Worm (Caenorhabditis elegans) whole organism, L4 larva: ENCODE measurements around the gene Y58A7A.2.

ENCODE experiments used
- D1046.2 ChIP-seq: fragments of 200-800 bp; sonication (Bioruptor generic); IDR thresholded peaks from 2 replicates; pipeline ENCODE4 v1.3.6; 2022; ENCODE audit warnings: missing genetic modification characterization, missing compliant biosample characterization
- F37D6.2 ChIP-seq: sonication (generic microtip); optimal IDR thresholded peaks from 2 replicates; lab custom pipeline; 2016; ENCODE audit warnings: mild to moderate bottlenecking, missing genetic modification characterization, missing compliant biosample characterization
- R02D3.7 ChIP-seq: fragments of 150-350 bp; sonication (generic microtip); optimal IDR thresholded peaks from 3 replicates; lab custom pipeline; 2014; ENCODE audit warnings: missing biosample characterization, missing genetic modification characterization
- T20F7.1 ChIP-seq: fragments of 200-800 bp; sonication (Bioruptor generic); optimal IDR thresholded peaks from 2 replicates; lab custom pipeline; 2018; ENCODE audit warnings: mild to moderate bottlenecking, missing genetic modification characterization, missing compliant biosample characterization
- aha-1 ChIP-seq: fragments of 150-350 bp; peaks from one replicate; lab custom pipeline; 2014; ENCODE audit warnings: missing biosample characterization, missing genetic modification characterization
- ama-1 ChIP-seq: fragments of 150-350 bp; optimal IDR thresholded peaks from 2 replicates; lab custom pipeline; 2014; ENCODE audit warnings: inconsistent platforms, mixed read lengths
- ceh-44 ChIP-seq: fragments of 200-800 bp; sonication (Bioruptor generic); IDR thresholded peaks from 2 replicates; pipeline ENCODE4 v1.3.6; 2022; ENCODE audit warnings: missing genetic modification reagents, missing genetic modification characterization, missing compliant biosample characterization
- ceh-62 ChIP-seq: sonication (generic microtip); optimal IDR thresholded peaks from 2 replicates; lab custom pipeline; 2017; ENCODE audit warnings: missing biosample characterization, missing genetic modification characterization
- cey-2 ChIP-seq: sonication (generic microtip); optimal IDR thresholded peaks from 3 replicates; lab custom pipeline; 2017; ENCODE audit warnings: missing genetic modification characterization, mild to moderate bottlenecking, missing compliant biosample characterization, antibody characterized with exemption, borderline replicate concordance; ENCODE audit not compliant: insufficient read depth
- daf-16 ChIP-seq, 3 experiments: sonication (generic microtip); optimal IDR thresholded peaks; 2 replicates each; lab custom pipeline; 2016 to 2017; ENCODE audit warnings: missing genetic modification characterization in 3 of 3, missing genetic modification reagents in 3 of 3, mild to moderate bottlenecking in 2 of 3, missing compliant biosample characterization in 2 of 3, missing biosample characterization in 1 of 3, moderate library complexity in 1 of 3
- dmd-6 ChIP-seq: fragments of 200-800 bp; sonication (Bioruptor generic); IDR thresholded peaks from 2 replicates; pipeline ENCODE4 v1.3.6; 2022; ENCODE audit warnings: missing genetic modification reagents, missing genetic modification characterization, missing compliant biosample characterization
- dmd-9 ChIP-seq: fragments of 200-800 bp; sonication (Bioruptor generic); IDR thresholded peaks from 2 replicates; pipeline ENCODE4 v1.3.6; 2022; ENCODE audit warnings: missing genetic modification reagents, missing genetic modification characterization, missing compliant biosample characterization
- dpl-1 ChIP-seq: fragments of 150-350 bp; optimal IDR thresholded peaks from 2 replicates; lab custom pipeline; 2014; ENCODE audit warnings: missing biosample characterization, missing genetic modification reagents, missing genetic modification characterization
- duxl-1 ChIP-seq: sonication (generic microtip); optimal IDR thresholded peaks from 2 replicates; lab custom pipeline; 2016; ENCODE audit warnings: mild to moderate bottlenecking, missing genetic modification characterization, moderate library complexity, missing compliant biosample characterization; ENCODE audit not compliant: poor library complexity
- hif-1 ChIP-seq, 2 experiments: sonication (generic microtip); optimal IDR thresholded peaks; 2 replicates each; lab custom pipeline; 2016 to 2017; ENCODE audit warnings: missing compliant biosample characterization in 2 of 2, missing genetic modification characterization in 2 of 2, missing genetic modification reagents in 2 of 2, missing genotype in 2 of 2, mild to moderate bottlenecking in 1 of 2
- hlh-30 ChIP-seq: sonication (generic microtip); optimal IDR thresholded peaks from 2 replicates; lab custom pipeline; 2017; ENCODE audit warnings: antibody characterized with exemption, mild to moderate bottlenecking, missing genetic modification characterization, missing compliant biosample characterization; ENCODE audit not compliant: insufficient read depth
- lin-29 ChIP-seq: fragments of 200-800 bp; sonication (Bioruptor generic); IDR thresholded peaks from 2 replicates; pipeline ENCODE4 v1.3.6; 2022; ENCODE audit warnings: missing genetic modification reagents, missing genetic modification characterization, missing compliant biosample characterization
- lin-38 ChIP-seq: fragments of 200-800 bp; sonication (Bioruptor generic); IDR thresholded peaks from 2 replicates; pipeline ENCODE4 v1.3.6; 2022; ENCODE audit warnings: missing genetic modification reagents, missing genetic modification characterization, missing compliant biosample characterization
- lir-3 ChIP-seq: sonication (generic microtip); optimal IDR thresholded peaks from 2 replicates; lab custom pipeline; 2016; ENCODE audit warnings: mild to moderate bottlenecking, missing genetic modification characterization, missing compliant biosample characterization
- madf-5 ChIP-seq, 2 experiments: fragments of 200-800 bp; sonication (Bioruptor generic); IDR thresholded peaks; 2 replicates each; pipeline ENCODE4 v1.3.6; 2022; ENCODE audit warnings: missing compliant biosample characterization in 2 of 2, missing genetic modification characterization in 2 of 2
- madf-9 ChIP-seq: fragments of 200-800 bp; sonication (Bioruptor generic); conservative IDR thresholded peaks from 2 replicates; pipeline ENCODE4 v1.3.6; 2022; ENCODE audit warnings: missing genetic modification reagents, missing genetic modification characterization, missing compliant biosample characterization
- mdt-29 ChIP-seq: fragments of 200-800 bp; sonication (Bioruptor generic); IDR thresholded peaks from 2 replicates; pipeline ENCODE4 v1.3.6; 2022; ENCODE audit warnings: missing genetic modification reagents, missing genetic modification characterization, missing compliant biosample characterization
- mes-2 ChIP-seq: sonication (generic microtip); optimal IDR thresholded peaks from 2 replicates; lab custom pipeline; 2016; ENCODE audit warnings: missing genotype, mild to moderate bottlenecking, missing genetic modification characterization, missing compliant biosample characterization; ENCODE audit not compliant: poor library complexity, severe bottlenecking
- mxl-2 ChIP-seq: fragments of 200-800 bp; sonication (Bioruptor generic); conservative IDR thresholded peaks from 2 replicates; pipeline ENCODE4 v1.3.6; 2022; ENCODE audit warnings: missing genetic modification reagents, missing genetic modification characterization, missing compliant biosample characterization
- nhr-25 ChIP-seq: sonication (generic microtip); optimal IDR thresholded peaks from 2 replicates; lab custom pipeline; 2017; ENCODE audit warnings: missing genetic modification characterization, mild to moderate bottlenecking, missing compliant biosample characterization, antibody characterized with exemption, moderate library complexity, borderline replicate concordance; ENCODE audit not compliant: insufficient read depth
- nhr-28 ChIP-seq: fragments of 150-350 bp; optimal IDR thresholded peaks from 2 replicates; lab custom pipeline; 2014; ENCODE audit warnings: missing biosample characterization, missing genetic modification characterization
- nhr-48 ChIP-seq: sonication (generic microtip); optimal IDR thresholded peaks from 2 replicates; lab custom pipeline; 2016; ENCODE audit warnings: mild to moderate bottlenecking, missing genetic modification characterization, missing compliant biosample characterization
- nhr-77 ChIP-seq: fragments of 150-350 bp; optimal IDR thresholded peaks from 2 replicates; lab custom pipeline; 2014; ENCODE audit warnings: missing biosample characterization, missing genetic modification characterization
- pha-4 ChIP-seq, 2 experiments: fragments of 150-350 bp in 1 of 2; fragments of 200-800 bp in 1 of 2; sonication (Bioruptor generic) in 1 of 2; IDR thresholded peaks in 1 of 2; optimal IDR thresholded peaks in 1 of 2; 2 replicates each; pipeline versions ENCODE4 v1.3.6 to Lab custom; 2014 to 2022; ENCODE audit warnings: missing genetic modification characterization in 2 of 2, missing genetic modification reagents in 2 of 2, missing biosample characterization in 1 of 2, missing compliant biosample characterization in 1 of 2
- php-3 ChIP-seq: fragments of 200-800 bp; sonication (Bioruptor generic); IDR thresholded peaks from 2 replicates; pipeline ENCODE4 v1.3.6; 2022; ENCODE audit warnings: missing genetic modification reagents, missing genetic modification characterization, missing compliant biosample characterization
- set-16 ChIP-seq: fragments of 200-800 bp; sonication (Bioruptor generic); IDR thresholded peaks from 2 replicates; pipeline ENCODE4 v1.3.6; 2022; ENCODE audit warnings: missing genetic modification reagents, missing genetic modification characterization, missing compliant biosample characterization
- snpc-4 ChIP-seq: fragments of 150-350 bp; optimal IDR thresholded peaks from 2 replicates; lab custom pipeline; 2014; ENCODE audit warnings: missing biosample characterization, missing genetic modification characterization
- tra-1 ChIP-seq: fragments of 200-800 bp; sonication (Bioruptor generic); IDR thresholded peaks from 2 replicates; pipeline ENCODE4 v1.3.6; 2022; ENCODE audit warnings: missing genetic modification reagents, missing genetic modification characterization, missing compliant biosample characterization
- unc-130 ChIP-seq: sonication (generic microtip); optimal IDR thresholded peaks from 2 replicates; lab custom pipeline; 2016; ENCODE audit warnings: missing genetic modification reagents, missing genetic modification characterization, missing compliant biosample characterization
- vab-7 ChIP-seq: fragments of 200-800 bp; sonication (Bioruptor generic); IDR thresholded peaks from 2 replicates; pipeline ENCODE4 v1.3.6; 2022; ENCODE audit warnings: missing genetic modification reagents, missing genetic modification characterization, missing compliant biosample characterization
- zfp-2 ChIP-seq: sonication (generic microtip); optimal IDR thresholded peaks from 2 replicates; lab custom pipeline; 2016; ENCODE audit warnings: mild to moderate bottlenecking, missing genetic modification characterization, missing compliant biosample characterization
- zip-11 ChIP-seq: fragments of 200-800 bp; sonication (Bioruptor generic); IDR thresholded peaks from 2 replicates; pipeline ENCODE4 v1.3.6; 2022; ENCODE audit warnings: missing genetic modification characterization, missing compliant biosample characterization
- zip-2 ChIP-seq: fragments of 150-350 bp; optimal IDR thresholded peaks from 2 replicates; lab custom pipeline; 2014; ENCODE audit warnings: missing biosample characterization, missing genetic modification characterization

The Y58A7A.2 gene

DNA sequence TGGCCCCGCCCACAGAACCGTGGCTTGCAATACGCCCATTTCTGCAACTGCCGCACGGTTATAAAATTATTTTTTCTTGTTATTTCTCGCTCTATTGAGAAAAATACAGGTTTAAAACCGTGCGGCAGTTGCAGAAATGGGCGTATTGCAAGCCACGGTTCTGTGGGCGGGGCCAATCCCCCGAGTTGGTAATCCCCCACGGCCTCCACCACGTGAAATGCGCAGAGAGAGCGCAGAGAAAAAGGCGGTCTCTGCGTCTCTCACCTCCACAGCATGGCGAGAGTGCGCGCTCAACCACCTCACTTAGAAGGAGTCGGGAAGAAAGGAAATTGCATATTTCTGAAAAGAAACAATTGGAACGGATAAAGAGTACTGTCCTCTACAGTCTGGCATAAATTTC lies 24.8 kb downstream of the Y58A7A.2 start (continued):
- peak; percentile 89 for TF ChIP-seq dmd-6 (GFP tag; lab: Robert Waterston, UW)
- peak; percentile 92 for TF ChIP-seq tra-1 (GFP tag; lab: Robert Waterston, UW)
- peak; percentile 82 for TF ChIP-seq php-3 (GFP tag; lab: Robert Waterston, UW)
- TF ChIP-seq ceh-44 (GFP tag; lab: Robert Waterston, UW) = peak; percentile 86
- peak; percentile 81 for TF ChIP-seq lin-29
- TF ChIP-seq, all 104 proteins: peak for 27; not testable (repeated sequence) for 77

DNA sequence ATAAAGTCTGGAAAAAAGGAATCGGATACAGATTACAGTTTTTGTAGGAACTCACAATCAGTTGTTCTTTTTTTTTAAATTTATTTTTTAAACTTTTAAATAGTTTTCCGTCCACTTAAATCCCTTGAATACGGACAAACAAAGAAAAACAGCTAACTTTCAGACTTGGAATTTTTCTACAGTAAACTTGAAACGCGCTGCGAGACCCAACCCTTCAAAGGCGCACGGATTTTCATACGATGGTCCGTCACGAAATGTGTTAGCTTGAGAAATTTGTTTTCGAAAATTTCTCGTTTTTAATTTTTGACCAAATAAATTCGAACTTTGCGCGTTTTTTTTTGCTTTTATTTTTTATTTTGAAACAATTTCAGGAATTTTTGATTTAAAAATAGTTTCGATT lies 25.4 kb downstream of the Y58A7A.2 start:
- no peak for TF ChIP-seq pha-4 (GFP tag; IDR thresholded peaks at IDR 0.05; lab: Robert Waterston, UW)
- TF ChIP-seq pha-4 (tag; optimal IDR thresholded peaks at IDR 0.05; lab: Kevin White, UChicago) = no peak
- no peak for TF ChIP-seq D1046.2 (GFP tag; lab: Robert Waterston, UW)
- TF ChIP-seq unc-130 = no peak
- TF ChIP-seq snpc-4 (tag; lab: Kevin White, UChicago) = no peak
- TF ChIP-seq T20F7.1 (GFP tag; lab: Kevin White, UChicago) = no peak
- no peak for TF ChIP-seq dpl-1 (GFP tag; lab: Kevin White, UChicago)
- TF ChIP-seq zip-11 (GFP tag; lab: Robert Waterston, UW) = no peak
- TF ChIP-seq nhr-28 (tag; lab: Kevin White, UChicago) = no peak
- TF ChIP-seq R02D3.7 (tag; lab: Kevin White, UChicago) = no peak
- TF ChIP-seq hif-1 (tag; optimal IDR thresholded peaks at IDR 0.05; lab: Kevin White, UChicago) = no peak
- no peak for TF ChIP-seq dmd-9
- no peak for TF ChIP-seq zfp-2 (tag; lab: Kevin White, UChicago)
- TF ChIP-seq mxl-2 (GFP tag; lab: Robert Waterston, UW) = no peak
- TF ChIP-seq mdt-29 (GFP tag; lab: Robert Waterston, UW) = no peak
- no peak for TF ChIP-seq nhr-25 (tag; lab: Kevin White, UChicago)
- TF ChIP-seq daf-16 (GFP tag; optimal IDR thresholded peaks at IDR 0.05; lab: Kevin White, UChicago) = no peak
- TF ChIP-seq daf-16 (tag; optimal IDR thresholded peaks at IDR 0.05; lab: Kevin White, UChicago) = no peak
- no peak for TF ChIP-seq lir-3 (tag; lab: Kevin White, UChicago)

DNA sequence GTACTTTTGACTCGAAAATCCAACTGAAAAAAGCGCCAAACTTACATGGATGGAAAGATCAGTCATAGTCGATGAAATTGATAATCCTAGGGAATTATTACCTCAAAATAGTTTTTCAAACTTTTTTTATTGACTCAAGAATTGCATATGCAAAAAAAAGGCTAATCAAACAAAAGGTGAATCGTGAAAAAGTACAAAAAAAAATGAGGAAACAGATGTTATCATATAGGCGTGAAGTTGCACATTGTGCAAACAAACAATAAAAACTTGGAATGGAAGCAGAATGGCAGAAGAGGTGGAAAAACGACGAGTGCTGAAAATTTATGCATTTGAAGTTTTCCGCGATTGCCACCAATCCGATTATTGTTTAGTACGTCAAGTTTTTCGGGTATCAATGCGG lies 25.9 kb downstream of the Y58A7A.2 start, which contains the start of gene exc-14:
exc-14 (minus strand) TSS at position 101 of the 400 bp plus-strand sequence.
- TF ChIP-seq ceh-44 (GFP tag; lab: Robert Waterston, UW) (no peak), madf-5 (GFP tag; IDR thresholded peaks at IDR 0.05; lab: Robert Waterston, UW) (no peak), mes-2 (tag; lab: Kevin White, UChicago) (no peak), ceh-62 (tag; lab: Kevin White, UChicago) (no peak), vab-7 (GFP tag; lab: Robert Waterston, UW) (no peak), aha-1 (no peak), madf-9 (GFP tag; lab: Robert Waterston, UW) (no peak), hlh-30 (tag; lab: Kevin White, UChicago) (no peak), nhr-48 (tag; lab: Kevin White, UChicago) (no peak), zip-2 (tag; lab: Kevin White, UChicago) (no peak), hif-1 (tag; optimal IDR thresholded peaks at IDR 0.05; lab: Kevin White, UChicago) (no peak), nhr-77 (tag; lab: Kevin White, UChicago) (no peak), lin-38 (GFP tag; lab: Robert Waterston, UW) (no peak), ama-1 (lab: Kevin White, UChicago) (no peak), duxl-1 (no peak), set-16 (GFP tag; lab: Robert Waterston, UW) (no peak), cey-2 (tag; lab: Kevin White, UChicago) (no peak), F37D6.2 (tag; lab: Kevin White, UChicago) (no peak)
